Fruit fly (Drosophila melanogaster) whole organism, embryonic: ENCODE measurements around the gene NFAT.

Experiments
- Abd-B ChIP-seq: fragments of 200-800 bp; sonication (Bioruptor generic); optimal IDR thresholded peaks from 2 replicates; lab custom pipeline; 2018; ENCODE audit warnings: missing biosample characterization, mild to moderate bottlenecking, missing genetic modification characterization, moderate library complexity
- BtbVII ChIP-seq: fragments of 200-800 bp; sonication (Bioruptor generic); optimal IDR thresholded peaks from 3 replicates; lab custom pipeline; 2017; ENCODE audit warnings: missing biosample characterization, mild to moderate bottlenecking, missing genetic modification characterization
- CG10147 ChIP-seq: fragments of 200-800 bp; sonication (Bioruptor generic); optimal IDR thresholded peaks from 2 replicates; lab custom pipeline; 2019; ENCODE audit warnings: missing biosample characterization, mild to moderate bottlenecking, missing genetic modification characterization, moderate library complexity
- CG10274 ChIP-seq: fragments of 200-800 bp; sonication (Bioruptor generic); optimal IDR thresholded peaks from 3 replicates; lab custom pipeline; 2017; ENCODE audit warnings: missing biosample characterization, mild to moderate bottlenecking, missing genetic modification characterization
- CG10366 ChIP-seq: fragments of 200-800 bp; sonication (Bioruptor generic); IDR thresholded peaks from 2 replicates; pipeline ENCODE4 v1.3.6; 2022; ENCODE audit warnings: missing biosample characterization, missing genetic modification characterization
- CG10543 ChIP-seq: fragments of 200-800 bp; sonication (Bioruptor generic); optimal IDR thresholded peaks from 3 replicates; lab custom pipeline; 2017; ENCODE audit warnings: missing biosample characterization, mild to moderate bottlenecking, missing genetic modification characterization, moderate library complexity
- CG10979 ChIP-seq: fragments of 200-800 bp; sonication (Bioruptor generic); optimal IDR thresholded peaks from 2 replicates; lab custom pipeline; 2018; ENCODE audit warnings: missing biosample characterization, mild to moderate bottlenecking, missing genetic modification characterization, moderate library complexity
- CG12299 ChIP-seq: fragments of 200-800 bp; sonication (Bioruptor generic); optimal IDR thresholded peaks from 2 replicates; lab custom pipeline; 2018; ENCODE audit warnings: missing biosample characterization, mild to moderate bottlenecking, missing genetic modification characterization
- CG12769 ChIP-seq: fragments of 200-800 bp; sonication (Bioruptor generic); optimal IDR thresholded peaks from 2 replicates; lab custom pipeline; 2019; ENCODE audit warnings: missing biosample characterization, mild to moderate bottlenecking, missing genetic modification characterization, moderate library complexity
- CG14667 ChIP-seq: fragments of 200-800 bp; sonication (Bioruptor generic); IDR thresholded peaks from 2 replicates; pipeline ENCODE4 v1.3.6; 2022; ENCODE audit warnings: missing biosample characterization, missing genetic modification characterization
- CG15269 ChIP-seq: fragments of 200-800 bp; sonication (Bioruptor generic); optimal IDR thresholded peaks from 2 replicates; lab custom pipeline; 2018; ENCODE audit warnings: missing biosample characterization, mild to moderate bottlenecking, missing genetic modification characterization, moderate library complexity
- CG15696 ChIP-seq: fragments of 200-800 bp; sonication (Bioruptor generic); optimal IDR thresholded peaks from 2 replicates; lab custom pipeline; 2019; ENCODE audit warnings: missing biosample characterization, mild to moderate bottlenecking, missing genetic modification characterization, moderate library complexity
- CG1792 ChIP-seq: fragments of 200-800 bp; sonication (Bioruptor generic); optimal IDR thresholded peaks from 2 replicates; lab custom pipeline; 2016; ENCODE audit warnings: missing biosample characterization, missing genetic modification characterization
- CG18476 ChIP-seq: fragments of 200-800 bp; sonication (Bioruptor generic); optimal IDR thresholded peaks from 2 replicates; lab custom pipeline; 2016; ENCODE audit warnings: missing biosample characterization, mild to moderate bottlenecking, missing genetic modification characterization
- CG2678 ChIP-seq: fragments of 200-800 bp; sonication (Bioruptor generic); optimal IDR thresholded peaks from 3 replicates; lab custom pipeline; 2019; ENCODE audit warnings: missing biosample characterization, mild to moderate bottlenecking, missing genetic modification characterization, moderate library complexity
- CG3281 ChIP-seq: fragments of 200-800 bp; sonication (Bioruptor generic); optimal IDR thresholded peaks from 3 replicates; lab custom pipeline; 2017; ENCODE audit warnings: missing biosample characterization, mild to moderate bottlenecking, missing genetic modification characterization
- CG4854 ChIP-seq: fragments of 200-800 bp; sonication (Bioruptor generic); optimal IDR thresholded peaks from 2 replicates; lab custom pipeline; 2016; ENCODE audit warnings: missing biosample characterization, missing genetic modification characterization, inconsistent platforms
- CG5180 ChIP-seq: fragments of 200-800 bp; sonication (Bioruptor generic); optimal IDR thresholded peaks from 3 replicates; lab custom pipeline; 2017; ENCODE audit warnings: missing biosample characterization, missing genetic modification characterization, mild to moderate bottlenecking, moderate library complexity, missing genetic modification reagents
- CG8290 ChIP-seq, 3 experiments: fragments of 200-800 bp; sonication (Bioruptor generic); optimal IDR thresholded peaks; 2 replicates each; lab custom pipeline; 2016 to 2019; ENCODE audit warnings: missing biosample characterization in 3 of 3, missing genetic modification characterization in 3 of 3, mild to moderate bottlenecking in 2 of 3, moderate library complexity in 1 of 3
- D19B ChIP-seq: fragments of 200-800 bp; sonication (Bioruptor generic); optimal IDR thresholded peaks from 2 replicates; lab custom pipeline; 2017; ENCODE audit warnings: missing biosample characterization, mild to moderate bottlenecking, missing genetic modification characterization
- Doc3 ChIP-seq: fragments of 200-800 bp; sonication (Bioruptor generic); IDR thresholded peaks from 3 replicates; pipeline ENCODE4 v1.3.6; 2022; ENCODE audit warnings: missing biosample characterization, missing genetic modification characterization; ENCODE audit not compliant: partially characterized antibody
- Fer1 ChIP-seq: fragments of 200-800 bp; sonication (Bioruptor generic); optimal IDR thresholded peaks from 2 replicates; lab custom pipeline; 2017; ENCODE audit warnings: missing biosample characterization, mild to moderate bottlenecking, missing genetic modification characterization
- HLH3B ChIP-seq: fragments of 200-800 bp; sonication (Bioruptor generic); IDR thresholded peaks from 2 replicates; pipeline ENCODE4 v1.3.6; 2022; ENCODE audit warnings: missing biosample characterization, missing genetic modification characterization
- HLH4C ChIP-seq: fragments of 200-800 bp; sonication (Bioruptor generic); IDR thresholded peaks from 3 replicates; pipeline ENCODE4 v1.3.6; 2022; ENCODE audit warnings: missing biosample characterization, missing genetic modification characterization; ENCODE audit not compliant: partially characterized antibody
- HmgZ ChIP-seq: fragments of 200-800 bp; sonication (Bioruptor generic); optimal IDR thresholded peaks from 2 replicates; lab custom pipeline; 2018; ENCODE audit warnings: missing biosample characterization, mild to moderate bottlenecking, missing genetic modification characterization
- Hmr ChIP-seq: fragments of 200-800 bp; sonication (Bioruptor generic); optimal IDR thresholded peaks from 3 replicates; lab custom pipeline; 2017; ENCODE audit warnings: mild to moderate bottlenecking, missing biosample characterization, missing genetic modification reagents, missing genetic modification characterization
- Hr78 ChIP-seq, 2 experiments: fragments of 200-800 bp in 1 of 2; fragments of >200 bp in 1 of 2; sonication (Bioruptor generic) in 1 of 2; optimal IDR thresholded peaks; 2 replicates each; lab custom pipeline; 2017 to 2019; ENCODE audit warnings: missing biosample characterization in 2 of 2, missing genetic modification characterization in 2 of 2, mild to moderate bottlenecking in 1 of 2, moderate library complexity in 1 of 2
- Myb ChIP-seq: fragments of 200-800 bp; sonication (Bioruptor generic); optimal IDR thresholded peaks from 2 replicates; lab custom pipeline; 2016; ENCODE audit warnings: missing biosample characterization, missing genetic modification characterization
- Rfx ChIP-seq: fragments of 200-800 bp; sonication (Bioruptor generic); IDR thresholded peaks from 2 replicates; pipeline ENCODE4 v1.3.6; 2022; ENCODE audit warnings: missing biosample characterization, missing genetic modification characterization
- Sry-β ChIP-seq: fragments of 200-800 bp; sonication (Bioruptor generic); optimal IDR thresholded peaks from 2 replicates; lab custom pipeline; 2018; ENCODE audit warnings: missing biosample characterization, mild to moderate bottlenecking, missing genetic modification characterization, moderate library complexity
- Trl ChIP-seq, 3 experiments: fragments of >200 bp in 2 of 3; fragments of 200-800 bp in 1 of 3; sonication (Bioruptor generic) in 1 of 3; optimal IDR thresholded peaks; 2 replicates in 1 of 3; 3 replicates in 2 of 3; lab custom pipeline; 2016 to 2017; ENCODE audit warnings: missing biosample characterization in 1 of 3, missing genetic modification characterization in 1 of 3
- ac ChIP-seq: fragments of 200-800 bp; sonication (Bioruptor generic); optimal IDR thresholded peaks from 3 replicates; lab custom pipeline; 2017; ENCODE audit warnings: missing biosample characterization, mild to moderate bottlenecking, missing genetic modification characterization
- bab2 ChIP-seq: fragments of 200-800 bp; sonication (Bioruptor generic); optimal IDR thresholded peaks from 2 replicates; lab custom pipeline; 2016; ENCODE audit warnings: missing biosample characterization, missing genetic modification characterization
- btn ChIP-seq: fragments of 200-800 bp; sonication (Bioruptor generic); optimal IDR thresholded peaks from 2 replicates; lab custom pipeline; 2016; ENCODE audit warnings: missing biosample characterization, missing genetic modification characterization
- corto ChIP-seq: fragments of 200-800 bp; sonication (Bioruptor generic); optimal IDR thresholded peaks from 2 replicates; lab custom pipeline; 2016; ENCODE audit warnings: missing biosample characterization, mild to moderate bottlenecking, missing genetic modification characterization, moderate library complexity
- crc ChIP-seq: fragments of 200-800 bp; sonication (Bioruptor generic); optimal IDR thresholded peaks from 2 replicates; lab custom pipeline; 2016; ENCODE audit warnings: missing biosample characterization, missing genetic modification characterization
- cwo ChIP-seq: fragments of 200-800 bp; sonication (Bioruptor generic); optimal IDR thresholded peaks from 3 replicates; lab custom pipeline; 2017; ENCODE audit warnings: missing biosample characterization, missing genetic modification characterization, mild to moderate bottlenecking, moderate library complexity, missing genetic modification reagents
- dmrt11E ChIP-seq: fragments of 200-800 bp; sonication (Bioruptor generic); optimal IDR thresholded peaks from 3 replicates; lab custom pipeline; 2018; ENCODE audit warnings: missing biosample characterization, mild to moderate bottlenecking, missing genetic modification characterization, moderate library complexity
- ind ChIP-seq: fragments of 200-800 bp; sonication (Bioruptor generic); optimal IDR thresholded peaks from 3 replicates; lab custom pipeline; 2016; ENCODE audit warnings: missing biosample characterization, missing genetic modification characterization
- maf-S ChIP-seq: fragments of 200-800 bp; sonication (Bioruptor generic); optimal IDR thresholded peaks from 2 replicates; lab custom pipeline; 2016; ENCODE audit warnings: missing biosample characterization, missing genetic modification characterization
- pfk ChIP-seq: fragments of 200-800 bp; sonication (Bioruptor generic); optimal IDR thresholded peaks from 2 replicates; lab custom pipeline; 2018; ENCODE audit warnings: missing biosample characterization, mild to moderate bottlenecking, missing genetic modification characterization, moderate library complexity
- pros ChIP-seq: fragments of 200-800 bp; sonication (Bioruptor generic); optimal IDR thresholded peaks from 3 replicates; lab custom pipeline; 2019; ENCODE audit warnings: missing biosample characterization, mild to moderate bottlenecking, missing genetic modification characterization, moderate library complexity
- psq ChIP-seq: fragments of 200-800 bp; sonication (Bioruptor generic); optimal IDR thresholded peaks from 2 replicates; lab custom pipeline; 2017; ENCODE audit warnings: missing biosample characterization, missing genetic modification characterization
- schlank ChIP-seq: fragments of 200-800 bp; sonication (Bioruptor generic); optimal IDR thresholded peaks from 2 replicates; lab custom pipeline; 2018; ENCODE audit warnings: missing biosample characterization, mild to moderate bottlenecking, missing genetic modification characterization
- scrt ChIP-seq: fragments of 200-800 bp; sonication (Bioruptor generic); optimal IDR thresholded peaks from 2 replicates; lab custom pipeline; 2018; ENCODE audit warnings: missing biosample characterization, mild to moderate bottlenecking, missing genetic modification characterization, moderate library complexity
- sens ChIP-seq: fragments of 200-800 bp; sonication (Bioruptor generic); peaks from one replicate; lab custom pipeline; 2016; ENCODE audit warnings: missing biosample characterization, missing genetic modification characterization
- wek ChIP-seq: fragments of 200-800 bp; sonication (Bioruptor generic); optimal IDR thresholded peaks from 3 replicates; lab custom pipeline; 2018; ENCODE audit warnings: missing biosample characterization, mild to moderate bottlenecking, missing genetic modification characterization, moderate library complexity

NFAT gene

dm6 chrX:13625888-13626578 lies 1.5 kb downstream of the NFAT start (continued):
- TF ChIP-seq BtbVII (GFP tag; lab: Kevin White, UChicago) (peak; percentile 56), CG10543 (GFP tag; lab: Kevin White, UChicago) (no peak), ind (GFP tag; lab: Kevin White, UChicago) (no peak), Abd-B (GFP tag; lab: Kevin White, UChicago) (no peak), CG12299 (tag; lab: Kevin White, UChicago) (peak; percentile 55), HLH4C (GFP tag; lab: Robert Waterston, UW) (no peak), ac (peak; percentile 17), HmgZ (tag; lab: Kevin White, UChicago) (peak; percentile 46), crc (GFP tag; lab: Kevin White, UChicago) (no peak), CG8290 (GFP tag; optimal IDR thresholded peaks at IDR 0.05; lab: Kevin White, UChicago) (no peak), CG8290 (tag; optimal IDR thresholded peaks at IDR 0.05; lab: Kevin White, UChicago) (peak in 1 of 2 experiments; percentile 84), btn (GFP tag; lab: Kevin White, UChicago) (no peak), CG15269 (tag; lab: Kevin White, UChicago) (peak; percentile 22), CG14667 (GFP tag; lab: Robert Waterston, UW) (no peak), bab2 (GFP tag; lab: Kevin White, UChicago) (no peak), CG2678 (peak; percentile 75), CG15696 (tag; lab: Kevin White, UChicago) (peak; percentile 68), wek (peak; percentile 46), CG4854 (GFP tag; lab: Kevin White, UChicago) (peak; percentile 9), CG10979 (tag; lab: Kevin White, UChicago) (no peak), cwo (GFP tag; lab: Kevin White, UChicago) (no peak), Doc3 (GFP tag; lab: Robert Waterston, UW) (no peak), D19B (GFP tag; lab: Kevin White, UChicago) (peak; percentile 25), CG12769 (peak; percentile 49), CG10366 (GFP tag; lab: Robert Waterston, UW) (no peak), CG10274 (GFP tag; lab: Kevin White, UChicago) (no peak), CG1792 (GFP tag; lab: Kevin White, UChicago) (peak; percentile 0), Hmr (GFP tag; lab: Kevin White, UChicago) (peak; percentile 64), CG5180 (GFP tag; lab: Kevin White, UChicago) (no peak), scrt (GFP tag; lab: Kevin White, UChicago) (peak; percentile 26), CG3281 (GFP tag; lab: Kevin White, UChicago) (peak; percentile 64), HLH3B (GFP tag; lab: Robert Waterston, UW) (no peak), Rfx (peak; percentile 36; the same call in 1 of the 2 replicates), psq (no peak), CG10147 (GFP tag; lab: Kevin White, UChicago) (peak; percentile 16), Myb (GFP tag; lab: Kevin White, UChicago) (no peak), pros (GFP tag; lab: Kevin White, UChicago) (no peak), dmrt11E (tag; lab: Kevin White, UChicago) (peak; percentile 14), sens (peak; percentile 80), Fer1 (GFP tag; lab: Kevin White, UChicago) (peak; percentile 71), Trl (optimal IDR thresholded peaks at IDR 0.05; lab: Kevin White, UChicago) (no peak), Trl (GFP tag; optimal IDR thresholded peaks at IDR 0.05; lab: Kevin White, UChicago) (peak; percentile 28), schlank (tag; lab: Kevin White, UChicago) (peak; percentile 67), pfk (peak; percentile 23), CG18476 (no peak), maf-S (peak; percentile 24), corto (GFP tag; lab: Kevin White, UChicago) (no peak), Sry-β (GFP tag; lab: Kevin White, UChicago) (no peak), Hr78 (GFP tag; optimal IDR thresholded peaks at IDR 0.05; lab: Kevin White, UChicago) (no peak)
